Worm (Caenorhabditis elegans) whole organism, late embryonic: ENCODE results near the gene rab-39.

Experiments
- F13H6.1 ChIP-seq: sonication (generic microtip); optimal IDR thresholded peaks from 2 replicates; lab custom pipeline; 2016; ENCODE audit warnings: missing genetic modification characterization, missing compliant biosample characterization
- Y22D7AL.16 ChIP-seq: sonication (generic microtip); optimal IDR thresholded peaks from 2 replicates; lab custom pipeline; 2016; ENCODE audit warnings: missing genetic modification characterization, missing compliant biosample characterization
- ahr-1 ChIP-seq: sonication (generic microtip); optimal IDR thresholded peaks from 2 replicates; lab custom pipeline; 2016; ENCODE audit warnings: missing genetic modification characterization, missing compliant biosample characterization
- ceh-14 ChIP-seq: sonication (generic microtip); optimal IDR thresholded peaks from 2 replicates; lab custom pipeline; 2016; ENCODE audit warnings: missing genotype, missing genetic modification characterization, missing compliant biosample characterization
- ceh-24 ChIP-seq: sonication (generic microtip); optimal IDR thresholded peaks from 2 replicates; lab custom pipeline; 2016; ENCODE audit warnings: mild to moderate bottlenecking, missing genetic modification characterization, missing compliant biosample characterization
- ceh-30 ChIP-seq: fragments of 150-350 bp; optimal IDR thresholded peaks from 2 replicates; lab custom pipeline; 2014; ENCODE audit warnings: missing biosample characterization, missing genetic modification characterization
- ceh-31 ChIP-seq: sonication (generic microtip); optimal IDR thresholded peaks from 2 replicates; lab custom pipeline; 2016; ENCODE audit warnings: missing genetic modification characterization, missing compliant biosample characterization
- ceh-34 ChIP-seq: sonication (generic microtip); optimal IDR thresholded peaks from 2 replicates; lab custom pipeline; 2016; ENCODE audit warnings: mild to moderate bottlenecking, missing genetic modification characterization, missing compliant biosample characterization
- ceh-48 ChIP-seq: sonication (generic microtip); optimal IDR thresholded peaks from 2 replicates; lab custom pipeline; 2016; ENCODE audit warnings: missing genetic modification characterization, inconsistent platforms, missing compliant biosample characterization
- ceh-6 ChIP-seq: fragments of 200-800 bp; sonication (Bioruptor generic); optimal IDR thresholded peaks from 2 replicates; lab custom pipeline; 2018; ENCODE audit warnings: mild to moderate bottlenecking, missing genetic modification characterization, missing compliant biosample characterization
- ceh-9 ChIP-seq: sonication (generic microtip); optimal IDR thresholded peaks from 2 replicates; lab custom pipeline; 2016; ENCODE audit warnings: mild to moderate bottlenecking, missing genetic modification characterization, inconsistent platforms, missing compliant biosample characterization
- che-1 ChIP-seq: sonication (generic microtip); optimal IDR thresholded peaks from 2 replicates; lab custom pipeline; 2016; ENCODE audit warnings: mild to moderate bottlenecking, missing genetic modification characterization, missing compliant biosample characterization
- dmd-4 ChIP-seq: sonication (generic microtip); optimal IDR thresholded peaks from 2 replicates; lab custom pipeline; 2016; ENCODE audit warnings: borderline replicate concordance, missing genetic modification characterization, missing compliant biosample characterization
- elt-2 ChIP-seq: sonication (generic microtip); optimal IDR thresholded peaks from 2 replicates; lab custom pipeline; 2016; ENCODE audit warnings: missing genetic modification reagents, missing genetic modification characterization, missing compliant biosample characterization
- elt-4 ChIP-seq: sonication (generic microtip); optimal IDR thresholded peaks from 2 replicates; lab custom pipeline; 2016; ENCODE audit warnings: missing genetic modification characterization, missing compliant biosample characterization
- ets-4 ChIP-seq: sonication (generic microtip); optimal IDR thresholded peaks from 2 replicates; lab custom pipeline; 2016; ENCODE audit warnings: missing genetic modification characterization, missing compliant biosample characterization
- fax-1 ChIP-seq: sonication (generic microtip); optimal IDR thresholded peaks from 2 replicates; lab custom pipeline; 2016; ENCODE audit warnings: missing genotype, missing genetic modification characterization, missing compliant biosample characterization
- hlh-13 ChIP-seq: fragments of 200-800 bp; sonication (Bioruptor generic); optimal IDR thresholded peaks from 2 replicates; lab custom pipeline; 2018; ENCODE audit warnings: mild to moderate bottlenecking, missing genetic modification characterization, missing compliant biosample characterization
- lin-11 ChIP-seq: fragments of 200-800 bp; sonication (Bioruptor generic); optimal IDR thresholded peaks from 2 replicates; lab custom pipeline; 2018; ENCODE audit warnings: mild to moderate bottlenecking, missing genetic modification characterization, missing compliant biosample characterization
- mec-3 ChIP-seq: sonication (generic microtip); optimal IDR thresholded peaks from 2 replicates; lab custom pipeline; 2016; ENCODE audit warnings: borderline replicate concordance, missing genetic modification characterization, missing compliant biosample characterization
- nfya-1 ChIP-seq: sonication (generic microtip); optimal IDR thresholded peaks from 2 replicates; lab custom pipeline; 2017; ENCODE audit warnings: missing genetic modification characterization, mild to moderate bottlenecking, missing compliant biosample characterization, antibody characterized with exemption, moderate library complexity
- nhr-11 ChIP-seq: fragments of 150-350 bp; optimal IDR thresholded peaks from 2 replicates; lab custom pipeline; 2014; ENCODE audit warnings: missing biosample characterization, missing genetic modification characterization
- nhr-232 ChIP-seq: sonication (generic microtip); optimal IDR thresholded peaks from 2 replicates; lab custom pipeline; 2016; ENCODE audit warnings: missing genetic modification characterization, missing compliant biosample characterization
- pat-9 ChIP-seq: fragments of 200-800 bp; sonication (Bioruptor generic); optimal IDR thresholded peaks from 2 replicates; lab custom pipeline; 2018; ENCODE audit warnings: mild to moderate bottlenecking, missing genetic modification characterization, moderate library complexity, missing compliant biosample characterization
- pha-4 ChIP-seq: fragments of 150-350 bp; optimal IDR thresholded peaks from 2 replicates; lab custom pipeline; 2018; ENCODE audit warnings: missing biosample characterization, missing genetic modification reagents, missing genetic modification characterization
- sox-4 ChIP-seq: sonication (generic microtip); optimal IDR thresholded peaks from 2 replicates; lab custom pipeline; 2017; ENCODE audit warnings: mild to moderate bottlenecking, missing genetic modification characterization, inconsistent platforms, missing compliant biosample characterization
- syd-9 ChIP-seq: sonication (generic microtip); optimal IDR thresholded peaks from 2 replicates; lab custom pipeline; 2016; ENCODE audit warnings: mild to moderate bottlenecking, missing genetic modification characterization, moderate library complexity, missing compliant biosample characterization
- tbx-2 ChIP-seq: sonication (generic microtip); optimal IDR thresholded peaks from 2 replicates; lab custom pipeline; 2016; ENCODE audit warnings: missing genetic modification characterization, missing compliant biosample characterization
- tbx-7 ChIP-seq: sonication (generic microtip); optimal IDR thresholded peaks from 2 replicates; lab custom pipeline; 2016; ENCODE audit warnings: missing genotype, missing genetic modification characterization, missing compliant biosample characterization
- unc-42 ChIP-seq: sonication (generic microtip); optimal IDR thresholded peaks from 2 replicates; lab custom pipeline; 2016; ENCODE audit warnings: missing genotype, missing genetic modification characterization, missing compliant biosample characterization
- unc-55 ChIP-seq: sonication (generic microtip); optimal IDR thresholded peaks from 2 replicates; lab custom pipeline; 2017; ENCODE audit warnings: missing biosample characterization, missing genetic modification reagents, missing genetic modification characterization
- zip-5 ChIP-seq: sonication (generic microtip); optimal IDR thresholded peaks from 2 replicates; lab custom pipeline; 2016; ENCODE audit warnings: missing genetic modification characterization, missing compliant biosample characterization

The rab-39 gene

DNA sequence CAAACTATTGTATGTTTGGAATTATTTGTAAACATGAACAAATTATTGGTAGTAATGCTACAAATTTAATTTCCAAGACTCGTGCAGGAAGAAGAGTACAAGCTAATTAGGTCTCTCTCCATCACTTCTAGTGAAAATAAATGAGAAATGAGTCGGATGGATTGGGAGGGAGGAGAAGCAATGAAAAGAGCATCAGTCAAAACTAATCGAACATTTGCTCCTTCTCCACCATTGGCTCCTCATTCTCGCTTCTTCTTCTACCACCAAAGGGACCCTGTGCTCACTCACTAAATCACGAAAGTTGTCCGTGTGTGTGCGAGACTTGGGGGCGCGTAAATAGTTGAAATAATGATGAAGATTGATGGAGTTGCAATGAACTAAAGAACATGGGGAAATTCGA, 15.9 kb downstream of the rab-39 start (continued):
- TF ChIP-seq sox-4 (no peak), nfya-1 (peak; percentile 52), fax-1 (tag; lab: Kevin White, UChicago) (no peak), mec-3 (tag; lab: Kevin White, UChicago) (no peak)

DNA sequence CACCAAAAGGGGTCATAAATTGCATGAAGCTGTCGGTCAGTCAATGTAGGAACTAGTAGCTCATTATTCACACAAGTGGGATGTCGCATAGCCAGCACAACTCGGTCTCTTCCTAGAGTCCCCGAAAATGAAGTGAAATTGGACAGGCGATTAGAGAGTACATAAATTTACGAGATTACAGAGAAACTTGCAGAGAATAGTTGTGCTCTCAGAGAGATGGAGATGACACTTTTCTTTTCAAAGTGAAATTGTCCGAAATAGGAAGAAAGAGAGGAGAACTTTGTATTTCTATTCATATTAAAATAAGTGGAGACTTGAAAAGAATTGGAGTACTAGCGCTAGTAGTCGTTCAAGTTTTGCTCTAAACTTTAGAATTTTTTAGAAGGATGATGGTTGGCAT, 17.1 kb downstream of the rab-39 start:
- no peak for TF ChIP-seq pat-9
- TF ChIP-seq unc-42 (tag; lab: Kevin White, UChicago) = peak; percentile 65
- TF ChIP-seq mec-3 (tag; lab: Kevin White, UChicago) = no peak
- peak; percentile 4 for TF ChIP-seq unc-55
- peak; percentile 27 for TF ChIP-seq ceh-34 (tag; lab: Kevin White, UChicago)

DNA sequence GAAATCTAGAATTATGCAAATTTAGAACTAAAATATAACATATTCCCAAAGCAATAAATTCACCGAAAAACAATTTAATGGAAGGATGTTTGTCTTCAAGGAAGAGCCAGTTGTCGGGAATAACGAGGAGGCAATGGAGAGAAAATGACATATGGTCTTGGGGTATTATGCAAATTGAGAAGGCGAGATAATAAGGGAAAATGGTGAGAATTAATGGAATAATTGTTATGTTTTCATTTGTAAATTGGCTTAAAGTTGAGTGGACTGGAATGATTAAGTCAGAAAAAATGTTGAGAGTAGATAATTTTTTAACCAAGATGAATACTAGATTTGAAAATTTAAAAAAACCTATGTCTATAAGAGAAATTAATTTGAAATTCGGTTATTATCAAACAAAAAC, 17.9 kb downstream of the rab-39 start:
- TF ChIP-seq che-1 (tag; lab: Kevin White, UChicago) (no peak), tbx-2 (peak; percentile 5), nhr-232 (tag; lab: Kevin White, UChicago) (no peak), elt-2 (tag; lab: Kevin White, UChicago) (no peak), ceh-31 (tag; lab: Kevin White, UChicago) (peak; percentile 3), ceh-9 (tag; lab: Kevin White, UChicago) (no peak), unc-42 (tag; lab: Kevin White, UChicago) (peak; percentile 73), ahr-1 (no peak)
- TF ChIP-seq, all 69 proteins: peak for 3

DNA sequence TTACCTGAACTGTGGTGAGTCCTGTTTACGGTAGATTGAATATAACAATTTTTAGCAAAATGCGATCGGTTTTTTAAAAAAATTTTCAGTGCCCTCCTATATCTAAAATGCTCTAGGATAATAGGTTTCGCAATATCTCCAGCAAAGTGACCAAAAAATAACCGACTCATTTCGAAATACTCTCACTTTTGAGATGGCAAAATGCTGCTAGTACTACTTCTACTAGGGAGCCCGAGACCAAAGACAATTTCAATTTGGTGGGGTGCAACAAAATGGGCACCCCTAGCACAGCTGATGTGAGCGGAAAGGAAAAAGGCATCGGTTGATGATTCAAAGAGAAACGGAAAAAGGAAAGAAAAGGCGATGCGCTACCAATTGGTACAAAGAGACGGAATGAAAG, 19.2 kb downstream of the rab-39 start:
- no peak for TF ChIP-seq ceh-24 (tag; lab: Kevin White, UChicago)
- TF ChIP-seq ets-4 (tag; lab: Kevin White, UChicago) = no peak
- TF ChIP-seq ceh-30 = no peak
- TF ChIP-seq ceh-6 (GFP tag; lab: Kevin White, UChicago) = no peak
- no peak for TF ChIP-seq zip-5
- no peak for TF ChIP-seq F13H6.1 (tag; lab: Kevin White, UChicago)
- TF ChIP-seq pha-4 (tag; lab: Kevin White, UChicago) = no peak
- TF ChIP-seq Y22D7AL.16 (tag; lab: Kevin White, UChicago) = no peak
- no peak for TF ChIP-seq dmd-4 (tag; lab: Kevin White, UChicago)
- TF ChIP-seq ceh-34 (tag; lab: Kevin White, UChicago) = no peak
- no peak for TF ChIP-seq tbx-7 (tag; lab: Kevin White, UChicago)
- no peak for TF ChIP-seq ceh-14 (tag; lab: Kevin White, UChicago)
- no peak for TF ChIP-seq unc-42 (tag; lab: Kevin White, UChicago)

DNA sequence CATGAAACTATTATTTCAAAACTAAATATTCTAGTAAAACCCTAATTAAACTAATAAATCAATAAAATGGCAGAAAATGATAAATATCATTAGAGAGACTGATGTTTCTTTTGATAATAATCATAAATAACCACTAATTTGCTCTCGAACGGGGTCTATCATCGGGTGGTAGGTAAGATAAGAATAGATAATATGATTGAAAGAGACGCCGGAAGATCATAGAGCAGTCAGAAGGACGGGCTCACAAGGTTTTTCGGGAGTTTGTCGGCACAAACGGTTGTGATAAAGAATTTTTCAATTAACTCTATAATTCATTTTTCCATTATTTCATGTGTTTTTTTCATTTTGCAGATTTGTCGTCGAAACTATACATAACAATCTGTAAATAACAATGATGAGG, 21.7 kb downstream of the rab-39 start:
- TF ChIP-seq elt-2 (tag; lab: Kevin White, UChicago) (peak; percentile 90), lin-11 (tag; lab: Kevin White, UChicago) (no peak), unc-55 (peak; percentile 13), ceh-48 (tag; lab: Kevin White, UChicago) (no peak), nhr-11 (tag; lab: Kevin White, UChicago) (no peak), elt-4 (tag; lab: Kevin White, UChicago) (no peak)

DNA sequence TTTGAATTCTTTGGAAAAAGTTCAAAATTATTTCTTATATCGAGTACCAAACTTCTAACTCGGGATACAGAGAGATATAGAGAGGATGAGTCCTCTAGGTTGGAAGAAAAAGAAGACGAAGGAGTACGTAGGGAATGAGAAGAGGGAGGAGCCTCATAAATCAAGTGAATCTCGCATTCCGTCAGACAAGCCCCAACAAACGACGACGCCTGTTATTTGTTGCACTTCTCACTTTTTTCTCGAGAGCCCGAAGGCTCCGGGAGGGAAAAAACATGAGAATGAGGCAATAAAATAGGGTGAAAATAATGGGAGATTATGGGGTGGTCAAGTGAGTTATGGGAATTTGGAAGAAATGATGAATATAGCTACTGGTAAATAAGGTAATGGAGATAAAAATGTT, 23.0 kb downstream of the rab-39 start:
- TF ChIP-seq hlh-13 (GFP tag; lab: Kevin White, UChicago) (no peak), syd-9 (tag; lab: Kevin White, UChicago) (no peak), mec-3 (tag; lab: Kevin White, UChicago) (no peak), unc-55 (peak; percentile 45), elt-2 (tag; lab: Kevin White, UChicago) (no peak)
